Worm (Caenorhabditis elegans): ENCODE results near the gene F37A8.2.

DNA sequence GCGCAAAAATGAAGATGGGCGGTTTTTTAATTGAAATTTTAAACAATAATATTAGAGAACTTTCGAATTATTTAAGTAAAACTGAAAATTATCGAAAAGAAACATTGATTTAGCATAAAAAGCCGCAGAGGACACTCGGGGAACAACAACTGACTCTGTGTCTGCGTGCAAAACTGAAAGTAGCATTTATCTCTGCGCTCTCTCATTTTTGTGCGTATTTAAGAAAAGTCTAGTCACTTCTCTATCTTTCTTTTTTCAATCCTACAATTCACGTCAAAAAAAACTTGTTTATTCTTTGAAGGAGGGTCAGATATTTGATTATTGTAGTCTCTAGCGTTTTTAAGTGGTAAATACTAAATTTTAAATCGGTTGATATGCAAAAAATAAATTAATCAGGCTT lies 23.1 kb downstream of the F37A8.2 start:
- TF ChIP-seq zfp-2 (tag; optimal IDR thresholded peaks at IDR 0.05), result no peak
- no peak for TF ChIP-seq daf-8 (GFP tag; IDR thresholded peaks at IDR 0.05)
- TF ChIP-seq hlh-11 (tag; optimal IDR thresholded peaks at IDR 0.05), result peak; percentile 58
- no peak for TF ChIP-seq nhr-237 (tag; optimal IDR thresholded peaks at IDR 0.05)
- no peak for TF ChIP-seq unc-62 (GFP tag; optimal IDR thresholded peaks at IDR 0.05 in 1 of 2)
- TF ChIP-seq unc-62 (tag; optimal IDR thresholded peaks at IDR 0.05), result no peak
- no peak for TF ChIP-seq dmd-9 (GFP tag; IDR thresholded peaks at IDR 0.05)

Data from whole organism, L4 larva.